Worm (Caenorhabditis elegans) whole organism, L1 larva: Measurements from ENCODE around the gene evl-20.
A peak's percentile ranks its signal among the peaks of the same experiment; 100 is the strongest.

Source experiments
- C16A3.4 ChIP-seq: fragments of 150-350 bp; optimal IDR thresholded peaks from 2 replicates; lab custom pipeline; 2014; ENCODE audit warnings: missing biosample characterization, missing genetic modification characterization
- Y116A8C.19 ChIP-seq: sonication (generic microtip); optimal IDR thresholded peaks from 2 replicates; lab custom pipeline; 2016; ENCODE audit warnings: missing compliant biosample characterization, missing genetic modification characterization, borderline replicate concordance
- ama-1 ChIP-seq: fragments of 150-350 bp; optimal IDR thresholded peaks from 2 replicates; lab custom pipeline; 2014
- blmp-1 ChIP-seq: fragments of 150-350 bp; optimal IDR thresholded peaks from 2 replicates; lab custom pipeline; 2014; ENCODE audit warnings: missing biosample characterization, missing genetic modification characterization
- ceh-63 ChIP-seq: fragments of 200-800 bp; sonication (Bioruptor generic); optimal IDR thresholded peaks from 2 replicates; lab custom pipeline; 2018; ENCODE audit warnings: mild to moderate bottlenecking, missing genetic modification characterization, missing compliant biosample characterization
- ceh-8 ChIP-seq: fragments of 200-800 bp; sonication (Bioruptor generic); optimal IDR thresholded peaks from 2 replicates; lab custom pipeline; 2018; ENCODE audit warnings: mild to moderate bottlenecking, missing genetic modification characterization, moderate library complexity, missing compliant biosample characterization
- ces-1 ChIP-seq: fragments of 150-350 bp; optimal IDR thresholded peaks from 2 replicates; lab custom pipeline; 2014; ENCODE audit warnings: missing biosample characterization, missing genetic modification reagents, missing genetic modification characterization
- dpl-1 ChIP-seq, 3 experiments: fragments of 150-350 bp in 2 of 3; sonication (generic microtip) in 1 of 3; optimal IDR thresholded peaks; 2 replicates each; lab custom pipeline; 2014 to 2017; ENCODE audit warnings: missing biosample characterization in 3 of 3, missing genetic modification characterization in 3 of 3, missing genetic modification reagents in 3 of 3
- dsc-1 ChIP-seq: sonication (generic microtip); optimal IDR thresholded peaks from 2 replicates; lab custom pipeline; 2016; ENCODE audit warnings: mild to moderate bottlenecking, missing genetic modification characterization, missing compliant biosample characterization
- efl-1 ChIP-seq, 4 experiments: fragments of 150-350 bp; optimal IDR thresholded peaks in 3 of 4; peaks in 1 of 4; 1 replicate in 1 of 4; 2 replicates in 3 of 4; lab custom pipeline; 2014; ENCODE audit warnings: missing biosample characterization in 2 of 4, missing genetic modification characterization in 2 of 4, missing genetic modification reagents in 2 of 4
- efl-3 ChIP-seq: fragments of 200-800 bp; sonication (Bioruptor generic); optimal IDR thresholded peaks from 2 replicates; lab custom pipeline; 2018; ENCODE audit warnings: mild to moderate bottlenecking, missing genetic modification characterization, missing compliant biosample characterization
- egl-13 ChIP-seq: sonication (generic microtip); optimal IDR thresholded peaks from 2 replicates; lab custom pipeline; 2016; ENCODE audit warnings: missing genotype, missing genetic modification reagents, missing genetic modification characterization, missing compliant biosample characterization
- elt-2 ChIP-seq: sonication (generic microtip); optimal IDR thresholded peaks from 2 replicates; lab custom pipeline; 2016; ENCODE audit warnings: missing genetic modification characterization, mild to moderate bottlenecking, inconsistent platforms, missing compliant biosample characterization, missing genetic modification reagents
- elt-3 ChIP-seq, 6 experiments: fragments of 150-350 bp in 1 of 6; sonication (generic microtip); optimal IDR thresholded peaks; 2 replicates each; lab custom pipeline; 2017 to 2018; ENCODE audit warnings: missing biosample characterization in 6 of 6, missing genetic modification characterization in 6 of 6, inconsistent platforms in 1 of 6
- fkh-4 ChIP-seq: sonication (generic microtip); optimal IDR thresholded peaks from 2 replicates; lab custom pipeline; 2016; ENCODE audit warnings: missing compliant biosample characterization, missing genetic modification characterization, borderline replicate concordance
- fos-1 ChIP-seq: fragments of 150-350 bp; optimal IDR thresholded peaks from 2 replicates; lab custom pipeline; 2014; ENCODE audit warnings: missing biosample characterization, missing genetic modification characterization
- hlh-4 ChIP-seq: sonication (generic microtip); optimal IDR thresholded peaks from 2 replicates; lab custom pipeline; 2016; ENCODE audit warnings: mild to moderate bottlenecking, missing genetic modification characterization, missing compliant biosample characterization
- irx-1 ChIP-seq: sonication (generic microtip); optimal IDR thresholded peaks from 2 replicates; lab custom pipeline; 2016; ENCODE audit warnings: missing genetic modification characterization, missing compliant biosample characterization
- isw-1 ChIP-seq: fragments of 200-800 bp; sonication (Bioruptor generic); IDR thresholded peaks from 2 replicates; pipeline ENCODE4 v1.3.6; 2022; ENCODE audit warnings: missing genetic modification characterization, missing compliant biosample characterization
- lin-14 ChIP-seq: fragments of 200-800 bp; sonication (Bioruptor generic); optimal IDR thresholded peaks from 2 replicates; lab custom pipeline; 2018; ENCODE audit warnings: mild to moderate bottlenecking, missing genetic modification characterization, moderate library complexity, missing compliant biosample characterization
- lin-15B ChIP-seq: fragments of 150-350 bp; sonication (generic microtip); optimal IDR thresholded peaks from 3 replicates; lab custom pipeline; 2014; ENCODE audit warnings: missing biosample characterization, missing genetic modification characterization
- lin-35 ChIP-seq, 2 experiments: fragments of 150-350 bp; optimal IDR thresholded peaks; 2 replicates each; lab custom pipeline; 2014; ENCODE audit warnings: missing biosample characterization in 2 of 2, missing genetic modification characterization in 2 of 2, missing genetic modification reagents in 2 of 2
- lin-39 ChIP-seq: fragments of 150-350 bp; optimal IDR thresholded peaks from 2 replicates; lab custom pipeline; 2014; ENCODE audit warnings: missing biosample characterization, missing genetic modification reagents, missing genetic modification characterization
- mef-2 ChIP-seq: fragments of 150-350 bp; optimal IDR thresholded peaks from 2 replicates; lab custom pipeline; 2014; ENCODE audit warnings: missing biosample characterization, missing genetic modification characterization
- mep-1 ChIP-seq: fragments of 150-350 bp; optimal IDR thresholded peaks from 2 replicates; lab custom pipeline; 2014; ENCODE audit warnings: missing biosample characterization, missing genetic modification characterization
- nhr-12 ChIP-seq: sonication (generic microtip); optimal IDR thresholded peaks from 2 replicates; lab custom pipeline; 2017; ENCODE audit warnings: missing biosample characterization, missing genetic modification characterization
- nhr-71 ChIP-seq: sonication (generic microtip); optimal IDR thresholded peaks from 2 replicates; lab custom pipeline; 2016; ENCODE audit warnings: mild to moderate bottlenecking, missing genetic modification characterization, moderate library complexity, missing compliant biosample characterization
- nhr-76 ChIP-seq: sonication (generic microtip); optimal IDR thresholded peaks from 2 replicates; lab custom pipeline; 2017; ENCODE audit warnings: missing biosample characterization, missing genetic modification characterization
- nhr-84 ChIP-seq: sonication (generic microtip); optimal IDR thresholded peaks from 2 replicates; lab custom pipeline; 2017; ENCODE audit warnings: missing biosample characterization, missing genetic modification characterization
- nhr-85 ChIP-seq: sonication (generic microtip); peaks from one replicate; lab custom pipeline; 2016; ENCODE audit warnings: missing genetic modification characterization, inconsistent platforms, missing compliant biosample characterization
- nhr-90 ChIP-seq: sonication (generic microtip); optimal IDR thresholded peaks from 2 replicates; lab custom pipeline; 2016; ENCODE audit warnings: mild to moderate bottlenecking, missing genetic modification characterization, missing compliant biosample characterization; ENCODE audit not compliant: poor library complexity
- rnt-1 ChIP-seq: sonication (generic microtip); optimal IDR thresholded peaks from 2 replicates; lab custom pipeline; 2016; ENCODE audit warnings: mild to moderate bottlenecking, missing genetic modification characterization, moderate library complexity, missing compliant biosample characterization
- snpc-4 ChIP-seq: fragments of 150-350 bp; optimal IDR thresholded peaks from 2 replicates; lab custom pipeline; 2014; ENCODE audit warnings: missing biosample characterization, missing genetic modification characterization
- sptf-1 ChIP-seq: fragments of 150-350 bp; optimal IDR thresholded peaks from 2 replicates; lab custom pipeline; 2014; ENCODE audit warnings: missing biosample characterization, missing genetic modification characterization
- swsn-7 ChIP-seq: sonication (generic microtip); optimal IDR thresholded peaks from 2 replicates; lab custom pipeline; 2016; ENCODE audit warnings: missing genetic modification characterization, missing compliant biosample characterization
- tbx-2 ChIP-seq: sonication (generic microtip); optimal IDR thresholded peaks from 2 replicates; lab custom pipeline; 2016; ENCODE audit warnings: missing genetic modification characterization, missing compliant biosample characterization
- tlp-1 ChIP-seq: fragments of 150-350 bp; optimal IDR thresholded peaks from 2 replicates; lab custom pipeline; 2014; ENCODE audit warnings: missing biosample characterization, missing genetic modification characterization
- unc-62 ChIP-seq: fragments of 150-350 bp; optimal IDR thresholded peaks from 2 replicates; lab custom pipeline; 2014; ENCODE audit warnings: missing biosample characterization, missing genetic modification reagents, missing genetic modification characterization
- unc-98 ChIP-seq: fragments of 200-800 bp; sonication (Bioruptor generic); IDR thresholded peaks from 2 replicates; pipeline ENCODE4 v1.3.6; 2022; ENCODE audit warnings: missing genetic modification characterization, missing compliant biosample characterization
- vab-15 ChIP-seq: sonication (generic microtip); optimal IDR thresholded peaks from 2 replicates; lab custom pipeline; 2017; ENCODE audit warnings: missing genotype, mild to moderate bottlenecking, missing genetic modification characterization, missing compliant biosample characterization
- xbp-1 ChIP-seq: sonication (generic microtip); optimal IDR thresholded peaks from 2 replicates; lab custom pipeline; 2016; ENCODE audit warnings: missing genetic modification characterization, missing compliant biosample characterization

evl-20 gene

DNA sequence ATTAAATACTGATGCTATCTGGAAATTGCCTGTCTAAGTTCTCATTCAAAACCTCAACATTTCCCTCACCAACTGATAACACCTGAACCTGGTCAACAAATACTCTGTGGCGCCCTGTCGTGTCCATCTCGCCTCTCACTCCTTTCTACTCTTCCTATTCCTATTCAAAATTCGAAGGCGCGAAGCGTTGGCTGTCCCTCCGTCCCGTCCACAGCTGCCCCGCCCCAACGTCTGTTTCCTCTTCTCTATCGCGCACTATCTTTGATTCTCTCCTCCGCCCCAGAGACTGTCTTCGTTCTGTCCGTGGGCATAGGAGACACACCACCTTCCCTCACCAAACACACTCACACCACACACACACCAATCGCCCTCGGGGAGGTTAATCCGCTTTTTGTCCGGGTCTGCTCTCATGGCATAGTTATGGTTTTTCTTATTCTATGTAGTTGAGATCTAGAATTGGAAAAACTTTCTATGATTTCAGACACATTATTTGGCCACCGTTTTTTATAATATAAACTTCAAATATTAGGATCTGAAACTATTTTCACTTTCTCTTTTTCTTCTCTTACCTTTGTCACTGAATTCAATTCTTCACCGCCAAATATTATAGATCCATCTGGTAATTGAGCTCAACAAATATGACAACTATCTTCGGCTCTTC, 31.9 kb upstream of the evl-20 start, which contains the start of gene efl-3:
efl-3 (plus strand) TSS at position 611 of the 661 bp plus-strand sequence.
- TF ChIP-seq lin-35 (GFP tag; optimal IDR thresholded peaks at IDR 0.05; lab: Kevin White, UChicago) (peak in 1 of 2 experiments; percentile 6), elt-2 (tag; lab: Kevin White, UChicago) (peak; percentile 33), nhr-85 (tag; lab: Kevin White, UChicago) (peak; percentile 70), isw-1 (no peak), vab-15 (no peak), dsc-1 (tag; lab: Kevin White, UChicago) (no peak), lin-14 (peak; percentile 50), xbp-1 (tag; lab: Kevin White, UChicago) (no peak), rnt-1 (tag; lab: Kevin White, UChicago) (no peak), fos-1 (tag; lab: Kevin White, UChicago) (no peak), efl-3 (no peak), blmp-1 (peak; percentile 14), unc-98 (GFP tag; lab: Robert Waterston, UW) (no peak)

DNA sequence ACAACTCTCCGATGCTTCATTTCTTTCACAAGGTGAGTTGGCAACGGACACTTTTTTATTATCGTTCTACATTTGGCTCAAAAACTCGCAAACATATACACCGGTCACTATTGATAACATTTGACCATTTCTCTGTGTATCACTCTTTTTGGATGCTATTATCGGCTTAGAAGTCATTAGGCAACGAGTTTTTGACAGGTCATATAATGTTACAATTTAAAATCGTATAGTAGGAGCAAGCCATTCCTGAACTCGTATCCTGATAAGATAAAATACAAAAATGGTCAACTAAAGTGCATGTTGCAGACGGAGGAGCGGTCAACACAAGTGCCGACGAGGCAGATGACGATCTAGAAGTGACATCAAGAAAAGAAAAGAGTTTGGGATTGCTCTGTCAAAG, 31.2 kb upstream of the evl-20 start:
- peak; percentile 29 for TF ChIP-seq elt-2 (tag; lab: Kevin White, UChicago)
- no peak for TF ChIP-seq hlh-4 (tag; lab: Kevin White, UChicago)
- no peak for TF ChIP-seq ceh-63
- no peak for TF ChIP-seq fkh-4 (tag; lab: Kevin White, UChicago)
- no peak for TF ChIP-seq ces-1 (GFP tag; lab: Kevin White, UChicago)
- no peak for TF ChIP-seq mef-2 (tag; lab: Kevin White, UChicago)
- no peak for TF ChIP-seq nhr-76 (tag; lab: Kevin White, UChicago)
- TF ChIP-seq, all 84 proteins: peak for 1

DNA sequence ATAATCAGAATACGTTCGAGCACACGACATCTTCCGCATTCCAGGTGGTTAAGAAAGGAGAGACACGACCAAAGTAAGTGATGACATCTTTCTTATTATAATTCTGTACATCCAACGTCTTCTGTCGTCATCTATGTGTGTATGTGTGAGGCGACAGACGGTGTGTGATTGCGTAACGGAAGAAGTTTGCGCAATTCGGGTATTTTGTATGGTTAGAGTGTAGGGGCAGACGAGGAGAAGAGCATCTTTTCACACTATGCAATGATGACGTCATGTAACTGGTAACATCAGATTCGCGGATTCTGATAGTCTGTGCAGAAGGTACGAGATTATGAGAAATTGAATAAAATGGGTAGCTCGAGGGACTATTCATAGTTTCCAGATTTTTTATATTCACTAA, 29.1 kb upstream of the evl-20 start:
- TF ChIP-seq nhr-71 (no peak), rnt-1 (tag; lab: Kevin White, UChicago) (peak; percentile 0)

DNA sequence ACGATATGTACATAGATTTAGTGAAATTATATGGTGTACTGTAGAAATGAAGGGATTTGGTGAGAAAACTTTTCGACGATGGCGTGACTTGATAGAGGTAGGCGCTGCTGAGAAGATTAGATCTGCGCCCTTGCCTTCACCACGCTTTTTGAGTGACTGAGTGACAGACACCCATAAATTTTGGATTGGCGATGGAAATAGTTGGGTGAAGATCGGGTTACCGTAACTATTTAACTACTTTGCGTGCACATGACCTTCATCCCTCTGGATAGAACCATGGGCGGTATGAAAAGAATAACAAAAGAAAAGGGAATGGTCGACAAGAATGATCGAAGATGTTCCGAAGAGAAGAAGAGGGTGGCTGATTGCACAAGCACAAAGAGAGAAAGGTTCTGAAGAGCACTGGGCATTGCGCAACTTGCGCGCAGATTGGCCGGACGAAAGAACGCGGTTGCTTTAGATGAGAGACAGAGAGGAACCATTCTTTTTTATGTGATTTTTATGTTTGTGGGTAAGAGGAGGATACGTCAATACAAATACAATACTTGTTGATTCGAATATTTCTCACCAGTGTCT, 28.6 kb upstream of the evl-20 start:
- TF ChIP-seq ceh-8 (no peak), lin-39 (tag; lab: Kevin White, UChicago) (no peak), dpl-1 (GFP tag; optimal IDR thresholded peaks at IDR 0.05; lab: Kevin White, UChicago) (no peak), snpc-4 (tag; lab: Kevin White, UChicago) (no peak), nhr-85 (tag; lab: Kevin White, UChicago) (peak; percentile 79), tbx-2 (tag; lab: Kevin White, UChicago) (no peak), swsn-7 (no peak), lin-14 (peak; percentile 17), sptf-1 (no peak), ces-1 (GFP tag; lab: Kevin White, UChicago) (no peak), nhr-84 (tag; lab: Kevin White, UChicago) (no peak), efl-3 (peak; percentile 84), dsc-1 (tag; lab: Kevin White, UChicago) (no peak), nhr-90 (no peak), ama-1 (lab: Kevin White, UChicago) (no peak), Y116A8C.19 (tag; lab: Kevin White, UChicago) (no peak)

- no peak for TF ChIP-seq nhr-12 (tag; lab: Kevin White, UChicago)
- no peak for TF ChIP-seq lin-15B (tag; lab: Kevin White, UChicago)
- TF ChIP-seq Y116A8C.19 (tag; lab: Kevin White, UChicago) = no peak
- TF ChIP-seq efl-1 (optimal IDR thresholded peaks at IDR 0.05; lab: Kevin White, UChicago) = no peak
- TF ChIP-seq efl-1 (GFP tag; optimal IDR thresholded peaks at IDR 0.05 in 1 of 2; lab: Kevin White, UChicago) = peak in 1 of 2 experiments; percentile 6
- TF ChIP-seq elt-3 (tag; optimal IDR thresholded peaks at IDR 0.05; lab: Kevin White, UChicago) = no peak
- TF ChIP-seq mef-2 (tag; lab: Kevin White, UChicago) = no peak
- TF ChIP-seq lin-35 (GFP tag; optimal IDR thresholded peaks at IDR 0.05; lab: Kevin White, UChicago) = no peak
- TF ChIP-seq blmp-1 = peak; percentile 18
- no peak for TF ChIP-seq egl-13 (tag; lab: Kevin White, UChicago)
- peak; percentile 8 for TF ChIP-seq elt-2 (tag; lab: Kevin White, UChicago)
- no peak for TF ChIP-seq tlp-1 (tag; lab: Kevin White, UChicago)
- TF ChIP-seq irx-1 (tag; lab: Kevin White, UChicago) = no peak
- no peak for TF ChIP-seq C16A3.4 (tag; lab: Kevin White, UChicago)
- TF ChIP-seq unc-62 = no peak
- TF ChIP-seq mep-1 (tag; lab: Kevin White, UChicago) = no peak
- TF ChIP-seq nhr-85 (tag; lab: Kevin White, UChicago) = peak; percentile 65
These were observed 26.9 kb upstream of the evl-20 start, which contains the start of gene fdgt-2 for ce11 chrII:8417059-8417668. TSS of gene fdgt-2 (plus strand) at chrII:8417618.
